Worm (Caenorhabditis elegans) whole organism, L1 larva: ENCODE data around the gene C03A3.9.

Source experiments
- ceh-90 ChIP-seq: sonication (generic microtip); optimal IDR thresholded peaks from 2 replicates; lab custom pipeline; 2016; ENCODE audit warnings: missing genetic modification characterization, missing compliant biosample characterization
- fkh-10 ChIP-seq: sonication (generic microtip); optimal IDR thresholded peaks from 2 replicates; lab custom pipeline; 2017; ENCODE audit warnings: missing biosample characterization, missing genetic modification reagents, missing genetic modification characterization
- fos-1 ChIP-seq: fragments of 150-350 bp; optimal IDR thresholded peaks from 2 replicates; lab custom pipeline; 2014; ENCODE audit warnings: missing biosample characterization, missing genetic modification characterization
- hpl-2 ChIP-seq: fragments of 150-350 bp; optimal IDR thresholded peaks from 2 replicates; lab custom pipeline; 2014; ENCODE audit warnings: missing biosample characterization, missing genetic modification reagents, missing genetic modification characterization
- nhr-28 ChIP-seq: fragments of 150-350 bp; optimal IDR thresholded peaks from 2 replicates; lab custom pipeline; 2014; ENCODE audit warnings: missing biosample characterization, missing genetic modification characterization
- skn-1 ChIP-seq: fragments of 150-350 bp; optimal IDR thresholded peaks from 2 replicates; lab custom pipeline; 2014; ENCODE audit warnings: missing biosample characterization, missing genetic modification characterization
- snpc-4 ChIP-seq: fragments of 150-350 bp; optimal IDR thresholded peaks from 2 replicates; lab custom pipeline; 2014; ENCODE audit warnings: missing biosample characterization, missing genetic modification characterization
- sptf-1 ChIP-seq: fragments of 150-350 bp; optimal IDR thresholded peaks from 2 replicates; lab custom pipeline; 2014; ENCODE audit warnings: missing biosample characterization, missing genetic modification characterization
- unc-86 ChIP-seq: sonication (generic microtip); optimal IDR thresholded peaks from 2 replicates; lab custom pipeline; 2016; ENCODE audit warnings: missing genetic modification characterization, missing compliant biosample characterization
- unc-98 ChIP-seq: fragments of 200-800 bp; sonication (Bioruptor generic); IDR thresholded peaks from 2 replicates; pipeline ENCODE4 v1.3.6; 2022; ENCODE audit warnings: missing genetic modification characterization, missing compliant biosample characterization
- zag-1 ChIP-seq: fragments of 150-350 bp; optimal IDR thresholded peaks from 2 replicates; lab custom pipeline; 2014; ENCODE audit warnings: missing biosample characterization, missing genetic modification characterization
- ztf-4 ChIP-seq: fragments of 150-350 bp; optimal IDR thresholded peaks from 2 replicates; lab custom pipeline; 2014; ENCODE audit warnings: missing biosample characterization, missing genetic modification characterization

- TF ChIP-seq fos-1 (tag; lab: Kevin White, UChicago) (no peak), sptf-1 (tag; lab: Kevin White, UChicago) (no peak), zag-1 (no peak), ztf-4 (tag; lab: Kevin White, UChicago) (no peak), skn-1 (tag; lab: Kevin White, UChicago) (no peak), hpl-2 (GFP tag; lab: Kevin White, UChicago) (no peak), ceh-90 (tag; lab: Kevin White, UChicago) (no peak), snpc-4 (tag; lab: Kevin White, UChicago) (no peak), unc-98 (GFP tag; lab: Robert Waterston, UW) (no peak), unc-86 (tag; lab: Kevin White, UChicago) (no peak), fkh-10 (GFP tag; lab: Kevin White, UChicago) (no peak), nhr-28 (tag; lab: Kevin White, UChicago) (no peak)
Measured at ce11 chrX:11316750-11317149, 49.9 kb downstream of the C03A3.9 start, which contains the start of gene nlp-57.
